Worm (Caenorhabditis elegans) whole organism, mixed stage, embryonic: ENCODE data around the gene F47B8.18.

Source experiments
- M03D4.4 ChIP-seq: sonication (generic microtip); optimal IDR thresholded peaks from 2 replicates; lab custom pipeline; 2017; ENCODE audit warnings: mild to moderate bottlenecking, missing genetic modification characterization, missing compliant biosample characterization
- bed-3 ChIP-seq: fragments of 200-800 bp; sonication (Bioruptor generic); optimal IDR thresholded peaks from 3 replicates; lab custom pipeline; 2018; ENCODE audit warnings: mild to moderate bottlenecking, missing genetic modification characterization, moderate library complexity, missing compliant biosample characterization
- blmp-1 ChIP-seq: fragments of 150-350 bp; optimal IDR thresholded peaks from 2 replicates; lab custom pipeline; 2014; ENCODE audit warnings: missing biosample characterization, missing genetic modification characterization
- ceh-39 ChIP-seq: fragments of 150-350 bp; optimal IDR thresholded peaks from 2 replicates; lab custom pipeline; 2014; ENCODE audit warnings: missing biosample characterization, missing genetic modification characterization
- ces-1 ChIP-seq: fragments of 150-350 bp; optimal IDR thresholded peaks from 2 replicates; lab custom pipeline; 2014; ENCODE audit warnings: missing biosample characterization, missing genetic modification reagents, missing genetic modification characterization
- cnd-1 ChIP-seq: fragments of 200-800 bp; sonication (Bioruptor generic); optimal IDR thresholded peaks from 2 replicates; lab custom pipeline; 2018; ENCODE audit warnings: mild to moderate bottlenecking, missing genetic modification characterization, missing compliant biosample characterization
- drap-1 ChIP-seq: fragments of 200-800 bp; sonication (Bioruptor generic); optimal IDR thresholded peaks from 3 replicates; lab custom pipeline; 2018; ENCODE audit warnings: mild to moderate bottlenecking, missing genetic modification characterization, missing compliant biosample characterization
- elt-1 ChIP-seq: sonication (generic microtip); optimal IDR thresholded peaks from 2 replicates; lab custom pipeline; 2017; ENCODE audit warnings: missing genetic modification characterization, mild to moderate bottlenecking, missing compliant biosample characterization, antibody characterized with exemption, moderate library complexity, borderline replicate concordance; ENCODE audit not compliant: insufficient read depth
- elt-3 ChIP-seq: fragments of 150-350 bp; optimal IDR thresholded peaks from 2 replicates; lab custom pipeline; 2014; ENCODE audit warnings: missing biosample characterization, missing genetic modification characterization
- ham-2 ChIP-seq: fragments of 200-800 bp; sonication (Bioruptor generic); optimal IDR thresholded peaks from 2 replicates; lab custom pipeline; 2018; ENCODE audit warnings: mild to moderate bottlenecking, missing genetic modification characterization, missing compliant biosample characterization
- hlh-1 ChIP-seq: fragments of 150-350 bp; optimal IDR thresholded peaks from 2 replicates; lab custom pipeline; 2014; ENCODE audit warnings: missing biosample characterization, missing genetic modification reagents, missing genetic modification characterization
- lin-13 ChIP-seq: fragments of 150-350 bp; optimal IDR thresholded peaks from 2 replicates; lab custom pipeline; 2014; ENCODE audit warnings: missing biosample characterization, missing genetic modification characterization
- lin-32 ChIP-seq: fragments of 200-800 bp; sonication (Bioruptor generic); optimal IDR thresholded peaks from 2 replicates; lab custom pipeline; 2018; ENCODE audit warnings: mild to moderate bottlenecking, missing genetic modification characterization, missing compliant biosample characterization
- lsy-2 ChIP-seq: fragments of 150-350 bp; optimal IDR thresholded peaks from 2 replicates; lab custom pipeline; 2014; ENCODE audit warnings: missing biosample characterization, missing genetic modification characterization
- mab-5 ChIP-seq: fragments of 150-350 bp; optimal IDR thresholded peaks from 2 replicates; lab custom pipeline; 2014; ENCODE audit warnings: missing biosample characterization, missing genetic modification characterization
- mep-1 ChIP-seq: fragments of 150-350 bp; optimal IDR thresholded peaks from 2 replicates; lab custom pipeline; 2017; ENCODE audit warnings: missing biosample characterization, missing genetic modification reagents, missing genetic modification characterization, inconsistent platforms
- mls-2 ChIP-seq: sonication (generic microtip); optimal IDR thresholded peaks from 2 replicates; lab custom pipeline; 2016; ENCODE audit warnings: mild to moderate bottlenecking, missing genetic modification characterization, moderate library complexity, missing compliant biosample characterization
- nhr-12 ChIP-seq: fragments of 150-350 bp; optimal IDR thresholded peaks from 2 replicates; lab custom pipeline; 2014; ENCODE audit warnings: missing biosample characterization, missing genetic modification characterization
- nhr-2 ChIP-seq: fragments of 150-350 bp; optimal IDR thresholded peaks from 2 replicates; lab custom pipeline; 2014; ENCODE audit warnings: missing biosample characterization, missing genetic modification characterization
- nhr-237 ChIP-seq: fragments of 150-350 bp; optimal IDR thresholded peaks from 2 replicates; lab custom pipeline; 2014; ENCODE audit warnings: missing biosample characterization, missing genetic modification characterization
- nhr-28 ChIP-seq: fragments of 150-350 bp; optimal IDR thresholded peaks from 2 replicates; lab custom pipeline; 2014; ENCODE audit warnings: missing biosample characterization, missing genetic modification characterization
- nhr-76 ChIP-seq: sonication (generic microtip); optimal IDR thresholded peaks from 2 replicates; lab custom pipeline; 2017; ENCODE audit warnings: missing biosample characterization, missing genetic modification characterization
- pha-4 ChIP-seq: fragments of 150-350 bp; optimal IDR thresholded peaks from 2 replicates; lab custom pipeline; 2018; ENCODE audit warnings: missing biosample characterization, missing genetic modification reagents, missing genetic modification characterization
- sem-2 ChIP-seq: fragments of 200-800 bp; sonication (Bioruptor generic); optimal IDR thresholded peaks from 2 replicates; lab custom pipeline; 2018; ENCODE audit warnings: mild to moderate bottlenecking, missing genetic modification characterization, missing compliant biosample characterization
- snpc-4 ChIP-seq: fragments of 150-350 bp; optimal IDR thresholded peaks from 2 replicates; lab custom pipeline; 2014; ENCODE audit warnings: missing biosample characterization, missing genetic modification characterization
- sptf-1 ChIP-seq: sonication (generic microtip); optimal IDR thresholded peaks from 2 replicates; lab custom pipeline; 2017; ENCODE audit warnings: mild to moderate bottlenecking, missing genetic modification characterization, moderate library complexity, missing compliant biosample characterization
- tbx-8 ChIP-seq: fragments of 200-800 bp; sonication (Bioruptor generic); optimal IDR thresholded peaks from 2 replicates; lab custom pipeline; 2018; ENCODE audit warnings: mild to moderate bottlenecking, missing genetic modification characterization, moderate library complexity, missing compliant biosample characterization
- unc-120 ChIP-seq: sonication (generic microtip); optimal IDR thresholded peaks from 2 replicates; lab custom pipeline; 2017; ENCODE audit warnings: missing genetic modification characterization, missing compliant biosample characterization; ENCODE audit not compliant: poor library complexity, severe bottlenecking
- unc-39 ChIP-seq: fragments of 150-350 bp; optimal IDR thresholded peaks from 2 replicates; lab custom pipeline; 2014; ENCODE audit warnings: missing biosample characterization, missing genetic modification characterization
- zip-8 ChIP-seq: fragments of 150-350 bp; optimal IDR thresholded peaks from 2 replicates; lab custom pipeline; 2014; ENCODE audit warnings: missing biosample characterization, missing genetic modification characterization
- ztf-11 ChIP-seq: fragments of 150-350 bp; optimal IDR thresholded peaks from 2 replicates; lab custom pipeline; 2014; ENCODE audit warnings: missing biosample characterization, missing genetic modification characterization

F47B8.18 gene

DNA sequence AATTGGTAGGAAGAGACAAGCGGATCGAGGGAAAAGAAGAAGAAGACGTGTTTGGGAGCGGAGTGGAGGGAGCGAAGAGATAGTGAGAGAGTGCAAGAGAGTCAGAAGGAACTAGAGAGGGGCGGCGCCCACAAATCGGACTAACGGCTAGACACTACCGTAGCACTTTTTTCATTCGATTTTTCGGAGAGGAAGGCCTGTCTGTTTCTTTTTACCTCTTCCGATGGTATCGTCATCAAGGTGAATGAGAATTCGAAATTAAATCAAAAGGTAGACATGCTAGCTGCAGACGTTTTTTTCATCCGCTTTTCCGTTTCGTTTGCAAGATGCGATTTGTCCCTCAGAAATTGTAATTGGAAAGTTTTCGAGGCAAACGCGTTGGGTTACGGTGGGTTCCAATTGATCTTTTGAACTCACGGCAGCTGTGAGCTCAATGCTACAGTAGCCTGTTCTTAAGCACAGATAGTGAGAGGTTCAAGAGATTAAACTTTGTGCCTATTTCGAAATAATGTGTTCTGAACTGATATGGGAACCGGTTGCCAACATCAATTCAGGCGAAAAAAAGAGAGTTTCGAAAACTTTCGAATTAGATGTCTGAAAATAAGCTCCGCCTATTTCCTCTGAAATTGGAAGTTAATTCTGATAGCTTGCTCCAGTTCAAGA is 39.5 kb upstream of the F47B8.18 start:
- TF ChIP-seq drap-1 (GFP tag; lab: Kevin White, UChicago) (no peak), nhr-237 (tag; lab: Kevin White, UChicago) (no peak), cnd-1 (tag; lab: Kevin White, UChicago) (no peak), nhr-12 (tag; lab: Kevin White, UChicago) (no peak), nhr-2 (no peak), unc-39 (tag; lab: Kevin White, UChicago) (no peak), lsy-2 (tag; lab: Kevin White, UChicago) (peak; percentile 60)

DNA sequence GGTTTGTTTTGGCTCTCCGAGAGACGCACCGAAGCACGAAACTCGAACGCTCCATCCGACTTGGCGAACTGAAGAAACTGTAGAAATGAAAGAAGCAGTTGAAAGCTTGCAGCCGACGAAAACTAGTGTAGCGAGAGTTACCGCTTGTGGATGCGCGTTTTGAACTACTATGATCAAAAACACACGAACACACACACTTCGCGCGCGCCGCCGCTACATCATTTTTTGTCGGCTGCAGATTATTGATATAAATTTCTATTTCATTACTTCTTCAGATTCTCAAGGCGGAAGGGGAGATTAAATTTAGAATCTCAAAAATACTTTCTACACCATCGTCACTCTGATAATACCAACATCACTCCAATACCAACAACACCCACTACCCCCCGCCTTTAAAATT is 36.7 kb upstream of the F47B8.18 start:
- TF ChIP-seq snpc-4 (tag; lab: Kevin White, UChicago) (no peak), elt-1 (tag; lab: Kevin White, UChicago) (no peak), lin-13 (no peak), ham-2 (GFP tag; lab: Kevin White, UChicago) (no peak), blmp-1 (no peak), lsy-2 (tag; lab: Kevin White, UChicago) (no peak), ces-1 (GFP tag; lab: Kevin White, UChicago) (no peak), nhr-28 (tag; lab: Kevin White, UChicago) (no peak)

DNA sequence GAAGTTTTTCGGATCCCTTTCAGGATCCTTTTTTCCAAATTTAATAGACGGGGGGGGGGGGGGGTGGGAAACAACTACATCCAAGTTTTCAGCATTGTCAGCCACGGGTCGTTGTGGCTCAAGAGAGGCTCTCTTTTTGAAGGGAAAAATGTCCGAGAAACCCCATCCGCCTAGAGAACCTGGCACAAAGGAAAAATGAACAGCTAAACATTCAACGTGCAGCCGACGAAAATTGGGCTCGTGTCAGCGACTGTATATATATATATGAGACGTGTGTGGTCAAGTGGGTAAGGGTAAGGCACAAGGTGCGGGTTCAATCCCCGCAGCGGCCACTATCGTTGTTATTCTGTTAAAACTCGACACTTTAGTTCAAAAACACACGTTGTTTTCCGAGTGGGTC is 33.3 kb upstream of the F47B8.18 start, which contains the start of gene Y49A3A.4:
TSS of gene Y49A3A.4 (minus strand) at position 314 of the 400 bp plus-strand sequence.
- TF ChIP-seq nhr-76 (no peak), sptf-1 (tag; lab: Kevin White, UChicago) (no peak), zip-8 (no peak)

DNA sequence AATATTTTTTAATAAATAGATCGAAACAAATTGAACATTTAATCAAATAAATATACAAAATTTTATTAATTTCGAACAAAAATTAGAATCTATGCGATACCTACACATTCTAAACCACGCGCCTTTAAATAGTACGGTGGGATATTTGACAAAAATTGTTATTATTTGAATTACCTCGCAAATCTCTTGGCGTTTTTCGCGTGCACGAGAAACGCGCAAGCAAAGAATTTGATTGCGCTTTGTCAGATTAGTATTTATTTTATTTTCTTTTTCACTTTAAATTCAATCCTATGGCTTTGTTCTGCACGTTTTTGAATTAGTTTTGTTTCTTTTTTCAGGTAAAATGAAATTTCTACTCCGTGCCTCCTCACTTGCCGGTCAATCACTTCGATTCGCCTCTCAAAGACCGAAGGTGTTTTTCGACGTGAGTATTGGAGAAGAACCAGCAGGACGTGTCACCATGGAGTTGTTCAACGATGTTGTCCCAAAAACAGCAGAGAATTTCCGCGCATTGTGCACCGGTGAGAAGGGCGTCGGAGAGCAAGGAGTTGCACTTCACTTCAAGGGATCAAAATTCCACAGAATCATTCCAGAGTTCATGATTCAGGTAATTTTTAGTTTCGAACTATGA is 30.6 kb upstream of the F47B8.18 start, which contains the start of gene cyn-1:
TSS of gene cyn-1 (plus strand) at position 339 of the 631 bp plus-strand sequence.
- TF ChIP-seq nhr-76 (no peak), lsy-2 (tag; lab: Kevin White, UChicago) (peak; percentile 79), ces-1 (GFP tag; lab: Kevin White, UChicago) (peak; percentile 80), unc-120 (peak; percentile 7), lin-13 (peak; percentile 74), hlh-1 (peak; percentile 23), bed-3 (GFP tag; lab: Kevin White, UChicago) (no peak), nhr-2 (no peak), snpc-4 (tag; lab: Kevin White, UChicago) (no peak), zip-8 (no peak), pha-4 (tag; lab: Kevin White, UChicago) (peak; percentile 77), drap-1 (GFP tag; lab: Kevin White, UChicago) (peak; percentile 12), nhr-237 (tag; lab: Kevin White, UChicago) (peak; percentile 72), sem-2 (no peak), sptf-1 (tag; lab: Kevin White, UChicago) (peak; percentile 53), mep-1 (tag; lab: Kevin White, UChicago) (peak; percentile 36), unc-39 (tag; lab: Kevin White, UChicago) (no peak), lin-32 (GFP tag; lab: Kevin White, UChicago) (no peak), elt-1 (tag; lab: Kevin White, UChicago) (no peak), ceh-39 (tag; lab: Kevin White, UChicago) (peak; percentile 25), tbx-8 (GFP tag; lab: Kevin White, UChicago) (no peak), ham-2 (GFP tag; lab: Kevin White, UChicago) (no peak)

DNA sequence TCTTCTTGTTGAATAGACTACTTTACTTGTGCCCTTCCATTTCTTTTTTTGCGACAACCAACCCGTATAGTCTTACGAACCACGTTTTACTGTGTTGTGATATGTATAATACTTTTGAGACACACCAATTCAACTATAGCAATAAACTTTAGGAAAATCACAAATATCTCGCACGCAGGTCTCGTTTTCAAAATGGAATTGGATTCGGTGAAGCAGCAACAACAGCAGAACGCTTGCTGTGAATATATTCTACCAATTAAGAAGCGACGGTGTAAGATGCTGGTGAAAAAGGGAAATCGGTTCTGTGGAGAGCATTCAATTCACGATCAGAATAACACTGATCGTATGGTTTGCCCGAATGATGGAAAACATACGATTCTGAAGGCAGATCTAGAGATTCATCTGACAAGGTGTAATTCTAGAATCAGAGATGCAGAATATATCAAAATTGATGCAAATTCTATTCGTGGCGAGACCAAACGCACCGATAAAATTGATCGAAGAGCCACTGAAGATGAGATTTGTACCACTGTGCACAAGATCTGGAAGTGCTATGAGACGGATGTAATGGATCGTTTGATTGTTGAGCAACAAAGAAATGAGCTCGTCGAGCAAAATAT is 29.1 kb upstream of the F47B8.18 start, which contains the start of gene Y49A3A.3:
TSS of gene Y49A3A.3 (plus strand) at position 153 of the 620 bp plus-strand sequence.
- TF ChIP-seq ztf-11 (tag; lab: Kevin White, UChicago) (no peak), sptf-1 (tag; lab: Kevin White, UChicago) (no peak), ceh-39 (tag; lab: Kevin White, UChicago) (no peak), M03D4.4 (tag; lab: Kevin White, UChicago) (no peak), lsy-2 (tag; lab: Kevin White, UChicago) (no peak), mab-5 (tag; lab: Kevin White, UChicago) (no peak), unc-120 (no peak), hlh-1 (no peak), sem-2 (no peak), elt-3 (no peak), nhr-2 (no peak), mls-2 (tag; lab: Kevin White, UChicago) (no peak), nhr-76 (no peak), lin-13 (no peak), zip-8 (no peak)
